Worm (Caenorhabditis elegans) whole organism, late embryonic: Measurements from ENCODE around the gene nhl-1.

Experiments used
- K02D7.2 ChIP-seq: sonication (generic microtip); optimal IDR thresholded peaks from 2 replicates; lab custom pipeline; 2017; ENCODE audit warnings: mild to moderate bottlenecking, missing genetic modification characterization, missing compliant biosample characterization
- ceh-14 ChIP-seq: sonication (generic microtip); optimal IDR thresholded peaks from 2 replicates; lab custom pipeline; 2016; ENCODE audit warnings: missing genotype, missing genetic modification characterization, missing compliant biosample characterization
- eyg-1 ChIP-seq: sonication (generic microtip); optimal IDR thresholded peaks from 2 replicates; lab custom pipeline; 2016; ENCODE audit warnings: missing genotype, missing genetic modification characterization, missing compliant biosample characterization
- fax-1 ChIP-seq: sonication (generic microtip); optimal IDR thresholded peaks from 2 replicates; lab custom pipeline; 2016; ENCODE audit warnings: missing genotype, missing genetic modification characterization, missing compliant biosample characterization
- lim-6 ChIP-seq: sonication (generic microtip); optimal IDR thresholded peaks from 2 replicates; lab custom pipeline; 2016; ENCODE audit warnings: missing genetic modification characterization, missing compliant biosample characterization
- lin-11 ChIP-seq: fragments of 200-800 bp; sonication (Bioruptor generic); optimal IDR thresholded peaks from 2 replicates; lab custom pipeline; 2018; ENCODE audit warnings: mild to moderate bottlenecking, missing genetic modification characterization, missing compliant biosample characterization
- nhr-11 ChIP-seq: fragments of 150-350 bp; optimal IDR thresholded peaks from 2 replicates; lab custom pipeline; 2014; ENCODE audit warnings: missing biosample characterization, missing genetic modification characterization
- pag-3 ChIP-seq: sonication (generic microtip); optimal IDR thresholded peaks from 2 replicates; lab custom pipeline; 2016; ENCODE audit warnings: missing compliant biosample characterization, missing genetic modification characterization, borderline replicate concordance
- pha-4 ChIP-seq: fragments of 150-350 bp; optimal IDR thresholded peaks from 2 replicates; lab custom pipeline; 2018; ENCODE audit warnings: missing biosample characterization, missing genetic modification reagents, missing genetic modification characterization
- pqm-1 ChIP-seq: sonication (generic microtip); optimal IDR thresholded peaks from 2 replicates; lab custom pipeline; 2016; ENCODE audit warnings: missing genetic modification characterization, missing compliant biosample characterization
- ref-2 ChIP-seq: sonication (generic microtip); optimal IDR thresholded peaks from 2 replicates; lab custom pipeline; 2016; ENCODE audit warnings: missing genetic modification characterization, missing compliant biosample characterization
- sdc-2 ChIP-seq: sonication (generic microtip); optimal IDR thresholded peaks from 2 replicates; lab custom pipeline; 2016; ENCODE audit warnings: missing genotype, missing genetic modification characterization, missing compliant biosample characterization
- unc-55 ChIP-seq: sonication (generic microtip); optimal IDR thresholded peaks from 2 replicates; lab custom pipeline; 2017; ENCODE audit warnings: missing biosample characterization, missing genetic modification reagents, missing genetic modification characterization

DNA sequence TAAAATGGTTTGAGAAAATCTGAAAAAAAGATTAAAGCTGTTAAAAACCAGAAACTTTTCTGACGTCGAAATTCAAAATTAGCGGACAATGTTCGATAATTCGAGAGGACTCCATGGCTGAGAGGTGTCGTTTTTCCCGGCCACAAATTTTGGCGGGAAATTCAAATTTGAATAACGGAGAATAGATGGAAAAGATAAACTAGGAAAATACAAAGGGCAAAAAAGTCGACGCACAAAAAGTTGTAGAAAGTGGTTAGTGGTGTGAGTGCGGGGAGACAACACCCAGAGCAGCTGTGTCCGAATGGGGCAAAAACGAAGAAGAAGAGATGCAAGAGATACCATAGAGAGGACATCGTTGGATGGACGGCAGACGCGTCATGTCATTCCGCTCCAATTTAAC lies 37.4 kb upstream of the nhl-1 start, which contains the start of gene cls-3:
- TF ChIP-seq eyg-1 (tag; lab: Kevin White, UChicago) (no peak), K02D7.2 (tag; lab: Kevin White, UChicago) (no peak), ceh-14 (tag; lab: Kevin White, UChicago) (no peak), ref-2 (tag; lab: Kevin White, UChicago) (no peak), pqm-1 (tag; lab: Kevin White, UChicago) (no peak), pha-4 (tag; lab: Kevin White, UChicago) (no peak), unc-55 (GFP tag; lab: Kevin White, UChicago) (no peak), lim-6 (tag; lab: Kevin White, UChicago) (no peak), sdc-2 (tag; lab: Kevin White, UChicago) (no peak), lin-11 (tag; lab: Kevin White, UChicago) (no peak), fax-1 (tag; lab: Kevin White, UChicago) (no peak), pag-3 (tag; lab: Kevin White, UChicago) (no peak), nhr-11 (no peak)
